Worm (Caenorhabditis elegans) whole organism, young adult: ENCODE measurements around the gene srh-148.

Experiments
- F37B4.10 ChIP-seq: fragments of 200-800 bp; sonication (Bioruptor generic); IDR thresholded peaks from 2 replicates; pipeline ENCODE4 v1.3.6; 2022; ENCODE audit warnings: missing genetic modification characterization, missing compliant biosample characterization
- K11D2.4 ChIP-seq: fragments of 200-800 bp; sonication (Bioruptor generic); IDR thresholded peaks from 2 replicates; pipeline ENCODE4 v1.3.6; 2022; ENCODE audit warnings: missing genetic modification reagents, missing genetic modification characterization, missing compliant biosample characterization
- akir-1 ChIP-seq: fragments of 200-800 bp; sonication (Bioruptor generic); optimal IDR thresholded peaks from 2 replicates; lab custom pipeline; 2018; ENCODE audit warnings: mild to moderate bottlenecking, missing genetic modification characterization, moderate library complexity, missing compliant biosample characterization
- ama-1 ChIP-seq, 3 experiments: fragments of 150-350 bp in 1 of 3; sonication (generic microtip) in 2 of 3; optimal IDR thresholded peaks; 2 replicates each; lab custom pipeline; 2014 to 2018; ENCODE audit warnings: missing biosample characterization in 2 of 3, missing genetic modification characterization in 2 of 3, missing genetic modification reagents in 2 of 3
- ceh-40 ChIP-seq: fragments of 200-800 bp; sonication (Bioruptor generic); IDR thresholded peaks from 2 replicates; pipeline ENCODE4 v1.3.6; 2022; ENCODE audit warnings: missing genetic modification characterization, missing compliant biosample characterization
- dpff-1 ChIP-seq: sonication (generic microtip); optimal IDR thresholded peaks from 2 replicates; lab custom pipeline; 2017; ENCODE audit warnings: mild to moderate bottlenecking, missing genetic modification characterization, missing compliant biosample characterization
- gei-17 ChIP-seq: fragments of 200-800 bp; sonication (Bioruptor generic); optimal IDR thresholded peaks from 2 replicates; lab custom pipeline; 2018; ENCODE audit warnings: mild to moderate bottlenecking, missing genetic modification characterization, missing compliant biosample characterization
- sptf-2 ChIP-seq: fragments of 200-800 bp; sonication (Bioruptor generic); optimal IDR thresholded peaks from 2 replicates; lab custom pipeline; 2018; ENCODE audit warnings: mild to moderate bottlenecking, missing genetic modification characterization, missing compliant biosample characterization
- zim-3 ChIP-seq: sonication (generic microtip); optimal IDR thresholded peaks from 2 replicates; lab custom pipeline; 2017; ENCODE audit warnings: mild to moderate bottlenecking, missing genetic modification characterization, moderate library complexity, missing compliant biosample characterization

DNA sequence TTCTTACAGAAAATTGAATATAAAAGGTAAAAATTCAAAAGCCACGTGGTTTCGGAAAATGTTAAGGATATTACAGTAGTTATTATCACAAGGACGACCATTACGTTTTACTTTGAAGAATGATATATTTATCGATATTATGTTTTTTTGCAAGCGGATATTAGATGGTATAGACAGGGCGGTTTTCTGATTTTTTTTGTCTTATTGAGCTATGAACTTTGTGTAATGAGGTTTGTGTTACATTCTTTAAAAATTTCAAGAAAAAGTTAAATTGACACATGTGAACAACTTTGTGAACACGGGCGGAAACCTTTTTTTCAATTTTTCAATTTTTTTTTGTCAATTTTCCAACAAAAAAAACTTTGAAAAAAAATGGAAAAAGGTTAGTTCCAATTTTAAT, 33.3 kb downstream of the srh-148 start, which contains the start of gene srbc-50:
- TF ChIP-seq dpff-1 (tag; lab: Kevin White, UChicago), result no peak
- TF ChIP-seq sptf-2 (GFP tag; lab: Kevin White, UChicago), result no peak
- TF ChIP-seq zim-3, result no peak
- TF ChIP-seq akir-1 (GFP tag; lab: Kevin White, UChicago), result no peak
- TF ChIP-seq F37B4.10 (GFP tag; lab: Robert Waterston, UW), result no peak
- TF ChIP-seq ama-1 (optimal IDR thresholded peaks at IDR 0.05; lab: Kevin White, UChicago), result no peak
- TF ChIP-seq ama-1 (GFP tag; optimal IDR thresholded peaks at IDR 0.05; lab: Kevin White, UChicago), result no peak
- no peak for TF ChIP-seq K11D2.4 (GFP tag; lab: Robert Waterston, UW)
- no peak for TF ChIP-seq gei-17 (GFP tag; lab: Kevin White, UChicago)
- TF ChIP-seq ceh-40, result no peak
